Fruit fly (Drosophila melanogaster) whole organism: Measurements from ENCODE around the gene Eato.

Experiments used
- CG8478 ChIP-seq: fragments of >200 bp; optimal IDR thresholded peaks from 2 replicates; lab custom pipeline; 2018; ENCODE audit warnings: inconsistent platforms
- Dll ChIP-seq: fragments of >200 bp; optimal IDR thresholded peaks from 2 replicates; lab custom pipeline; 2017
- EcR ChIP-seq, 2 experiments: fragments of >200 bp; optimal IDR thresholded peaks; 2 replicates each; lab custom pipeline; 2017; ENCODE audit warnings: missing biosample characterization in 2 of 2, missing genetic modification characterization in 2 of 2, missing genetic modification reagents in 2 of 2
- pan ChIP-seq: fragments of >200 bp; optimal IDR thresholded peaks from 2 replicates; lab custom pipeline; 2017
- psq ChIP-seq: fragments of >200 bp; optimal IDR thresholded peaks from 2 replicates; lab custom pipeline; 2017
- usp ChIP-seq: fragments of >200 bp; optimal IDR thresholded peaks from 2 replicates; lab custom pipeline; 2017; ENCODE audit warnings: missing biosample characterization, missing genetic modification characterization, mixed read lengths

dm6 chr2L:13803032-13803661, 19.3 kb downstream of the Eato start, which contains the start of gene CAH1:
- TF ChIP-seq pan (lab: Kevin White, UChicago) (no peak), CG8478 (no peak), usp (GFP tag; lab: Kevin White, UChicago) (no peak), Dll (lab: Kevin White, UChicago) (no peak), EcR (GFP tag; optimal IDR thresholded peaks at IDR 0.05; lab: Kevin White, UChicago) (no peak), psq (lab: Kevin White, UChicago) (no peak)
